Worm (Caenorhabditis elegans) whole organism, L2 larva: ENCODE measurements around the gene Y49E10.30.

Experiments used
- dmd-4 ChIP-seq: sonication (generic microtip); optimal IDR thresholded peaks from 2 replicates; lab custom pipeline; 2017; ENCODE audit warnings: missing biosample characterization, missing genetic modification characterization
- fos-1 ChIP-seq: fragments of 150-350 bp; optimal IDR thresholded peaks from 2 replicates; lab custom pipeline; 2014; ENCODE audit warnings: missing biosample characterization, missing genetic modification characterization
- lin-13 ChIP-seq: fragments of 150-350 bp; optimal IDR thresholded peaks from 2 replicates; lab custom pipeline; 2014; ENCODE audit warnings: missing biosample characterization, missing genetic modification reagents, missing genetic modification characterization
- lsy-2 ChIP-seq, 2 experiments: fragments of 150-350 bp in 1 of 2; sonication (generic microtip) in 1 of 2; optimal IDR thresholded peaks; 2 replicates each; lab custom pipeline; 2014 to 2017; ENCODE audit warnings: missing biosample characterization in 2 of 2, missing genetic modification characterization in 2 of 2
- mdl-1 ChIP-seq, 2 experiments: fragments of 150-350 bp in 1 of 2; sonication (generic microtip) in 1 of 2; optimal IDR thresholded peaks; 2 replicates each; lab custom pipeline; 2017; ENCODE audit warnings: missing biosample characterization in 2 of 2, missing genetic modification characterization in 2 of 2
- nhr-11 ChIP-seq: fragments of 150-350 bp; optimal IDR thresholded peaks from 2 replicates; lab custom pipeline; 2014; ENCODE audit warnings: missing biosample characterization, missing genetic modification characterization
- nhr-12 ChIP-seq: fragments of 150-350 bp; optimal IDR thresholded peaks from 2 replicates; lab custom pipeline; 2014; ENCODE audit warnings: missing biosample characterization, missing genetic modification characterization
- nhr-237 ChIP-seq: fragments of 150-350 bp; optimal IDR thresholded peaks from 2 replicates; lab custom pipeline; 2014; ENCODE audit warnings: missing biosample characterization, missing genetic modification characterization
- skn-1 ChIP-seq: sonication (generic microtip); optimal IDR thresholded peaks from 2 replicates; lab custom pipeline; 2017; ENCODE audit warnings: missing biosample characterization, missing genetic modification characterization
- snpc-4 ChIP-seq: fragments of 150-350 bp; optimal IDR thresholded peaks from 2 replicates; lab custom pipeline; 2014; ENCODE audit warnings: missing biosample characterization, missing genetic modification characterization
- unc-39 ChIP-seq: fragments of 150-350 bp; optimal IDR thresholded peaks from 2 replicates; lab custom pipeline; 2014; ENCODE audit warnings: missing biosample characterization, missing genetic modification characterization
- zag-1 ChIP-seq: fragments of 150-350 bp; optimal IDR thresholded peaks from 2 replicates; lab custom pipeline; 2014; ENCODE audit warnings: missing biosample characterization, missing genetic modification characterization
- ztf-4 ChIP-seq: fragments of 150-350 bp; optimal IDR thresholded peaks from 2 replicates; lab custom pipeline; 2014; ENCODE audit warnings: missing biosample characterization, missing genetic modification characterization

DNA sequence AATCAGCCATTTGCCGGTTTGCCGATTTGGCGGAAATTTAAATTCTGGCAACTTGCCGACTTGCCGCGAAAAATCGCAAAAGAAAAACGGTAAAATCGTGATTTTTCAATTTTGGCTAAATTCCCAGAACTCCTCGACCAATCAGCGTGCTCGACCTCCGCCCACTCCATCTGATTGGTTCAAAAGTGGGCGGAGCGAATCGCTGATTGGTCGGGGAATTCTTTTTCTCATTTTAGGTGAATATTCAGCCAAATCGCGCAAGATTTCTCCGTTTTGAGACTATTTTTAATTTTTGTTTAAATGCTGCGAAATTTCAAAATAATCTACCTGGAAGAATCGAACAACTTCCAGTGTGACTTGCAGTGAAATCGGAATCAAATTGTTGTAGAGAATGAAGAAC is 27.8 kb downstream of the Y49E10.30 start:
- TF ChIP-seq fos-1 (tag; lab: Kevin White, UChicago) = no peak
- no peak for TF ChIP-seq skn-1
- TF ChIP-seq snpc-4 (tag; lab: Kevin White, UChicago) = no peak
- no peak for TF ChIP-seq mdl-1 (tag; optimal IDR thresholded peaks at IDR 0.05; lab: Kevin White, UChicago)
- no peak for TF ChIP-seq nhr-11 (tag; lab: Kevin White, UChicago)
- no peak for TF ChIP-seq lsy-2 (tag; optimal IDR thresholded peaks at IDR 0.05; lab: Kevin White, UChicago)
- no peak for TF ChIP-seq lin-13 (GFP tag; lab: Kevin White, UChicago)
- no peak for TF ChIP-seq ztf-4 (tag; lab: Kevin White, UChicago)
- TF ChIP-seq nhr-237 (tag; lab: Kevin White, UChicago) = no peak
- no peak for TF ChIP-seq unc-39 (tag; lab: Kevin White, UChicago)
- no peak for TF ChIP-seq zag-1 (tag; lab: Kevin White, UChicago)
- no peak for TF ChIP-seq nhr-12 (tag; lab: Kevin White, UChicago)
- no peak for TF ChIP-seq dmd-4 (tag; lab: Kevin White, UChicago)
